Worm (Caenorhabditis elegans): ENCODE measurements around the gene jac-1.

Gene jac-1

ce11 chrIV:15951640-15952039, 75.0 kb downstream of the jac-1 start, which contains the start of gene Y105C5B.15:
Gene Y105C5B.15, plus strand, starts transcription at chrIV:15951936.
- TF ChIP-seq grh-1 (GFP tag; IDR thresholded peaks at IDR 0.05) (no peak), fos-1 (tag; optimal IDR thresholded peaks at IDR 0.05) (no peak), elt-2 (tag; optimal IDR thresholded peaks at IDR 0.05) (peak; percentile 10), nhr-28 (tag; optimal IDR thresholded peaks at IDR 0.05) (no peak)

ce11 chrIV:15950838-15951581, 75.6 kb downstream of the jac-1 start, which contains the start of gene ifas-3:
Gene ifas-3, minus strand, starts transcription at chrIV:15950888.
- no peak for TF ChIP-seq alr-1 (tag; optimal IDR thresholded peaks at IDR 0.05; ENCODE audit: borderline replicate concordance)
- no peak for TF ChIP-seq mdl-1 (tag; optimal IDR thresholded peaks at IDR 0.05)

ce11 chrIV:15949995-15950394, 76.7 kb downstream of the jac-1 start:
- no peak for TF ChIP-seq tbx-2 (tag; optimal IDR thresholded peaks at IDR 0.05)
- no peak for TF ChIP-seq ets-5 (GFP tag; IDR thresholded peaks at IDR 0.05)
- no peak for TF ChIP-seq mdl-1 (tag; optimal IDR thresholded peaks at IDR 0.05)
- TF ChIP-seq ces-1 (GFP tag; optimal IDR thresholded peaks at IDR 0.05) = no peak
- no peak for TF ChIP-seq irx-1 (tag; optimal IDR thresholded peaks at IDR 0.05)
- TF ChIP-seq elt-2 (tag; optimal IDR thresholded peaks at IDR 0.05) = no peak
- TF ChIP-seq nhr-77 (tag; optimal IDR thresholded peaks at IDR 0.05) = no peak
- no peak for TF ChIP-seq grh-1 (GFP tag; IDR thresholded peaks at IDR 0.05)
- TF ChIP-seq hpl-2 (GFP tag; optimal IDR thresholded peaks at IDR 0.05) = no peak
- no peak for TF ChIP-seq efl-3 (GFP tag; optimal IDR thresholded peaks at IDR 0.05)
- no peak for TF ChIP-seq dsc-1 (tag; optimal IDR thresholded peaks at IDR 0.05)

All from whole organism, L1 larva.